Worm (Caenorhabditis elegans): ENCODE data around the gene clec-122.

The clec-122 gene

ce11 chrII:3076915-3077314 lies 28.9 kb upstream of the clec-122 start, which contains the start of gene Y25C1A.8 (continued):
- peak; percentile 84 for TF ChIP-seq dpl-1 (GFP tag; optimal IDR thresholded peaks at IDR 0.05)
- no peak for TF ChIP-seq ceh-82 (tag; optimal IDR thresholded peaks at IDR 0.05)
- no peak for TF ChIP-seq R02D3.7 (tag; optimal IDR thresholded peaks at IDR 0.05)
- TF ChIP-seq zfp-2 (tag; optimal IDR thresholded peaks at IDR 0.05), result peak; percentile 47
- peak; percentile 92 for TF ChIP-seq hlh-30 (tag; optimal IDR thresholded peaks at IDR 0.05; ENCODE audit: insufficient read depth)
- TF ChIP-seq saeg-2 (GFP tag; IDR thresholded peaks at IDR 0.05), result 0 out of 2 replicates have a peak, but pooled peaks have one; percentile 50
- TF ChIP-seq arid-1 (GFP tag; conservative IDR thresholded peaks at IDR 0.05), result peak; percentile 83
- peak; percentile 92 for TF ChIP-seq rbr-2 (tag; optimal IDR thresholded peaks at IDR 0.05)
- TF ChIP-seq mep-1 (tag; optimal IDR thresholded peaks at IDR 0.05), result peak; percentile 95
- TF ChIP-seq ama-1 (optimal IDR thresholded peaks at IDR 0.05), result no peak
- peak in 1 of 2 experiments; percentile 54 for TF ChIP-seq daf-16 (GFP tag; optimal IDR thresholded peaks at IDR 0.05)
- peak; percentile 49 for TF ChIP-seq daf-16 (tag; optimal IDR thresholded peaks at IDR 0.05)
- no peak for TF ChIP-seq nhr-76 (tag; optimal IDR thresholded peaks at IDR 0.05)
- peak; percentile 71 for TF ChIP-seq dmd-9 (GFP tag; IDR thresholded peaks at IDR 0.05)
- peak; percentile 95 for TF ChIP-seq dve-1 (tag; optimal IDR thresholded peaks at IDR 0.05; ENCODE audit: insufficient read depth)
- no peak for TF ChIP-seq D1046.2 (GFP tag; IDR thresholded peaks at IDR 0.05)
- peak; percentile 81 for TF ChIP-seq madf-9 (GFP tag; conservative IDR thresholded peaks at IDR 0.05)
- TF ChIP-seq nhr-42 (GFP tag; IDR thresholded peaks at IDR 0.05), result peak; percentile 75
- no peak for TF ChIP-seq Y75B8A.6 (GFP tag; IDR thresholded peaks at IDR 0.05)
- TF ChIP-seq F44E2.7 (GFP tag; IDR thresholded peaks at IDR 0.05), result peak; percentile 70; the same call in 1 of the 2 replicates
- peak; percentile 63 for TF ChIP-seq nhr-77 (tag; optimal IDR thresholded peaks at IDR 0.05)
- peak in 1 of 2 experiments; percentile 79 for TF ChIP-seq hif-1 (tag; optimal IDR thresholded peaks at IDR 0.05)
- peak; percentile 96 for TF ChIP-seq mes-2 (tag; optimal IDR thresholded peaks at IDR 0.05; ENCODE audit: poor library complexity, severe bottlenecking)
- TF ChIP-seq mxl-3 (GFP tag; optimal IDR thresholded peaks at IDR 0.05), result peak; percentile 63
- TF ChIP-seq ztf-7 (tag; optimal IDR thresholded peaks at IDR 0.05), result peak; percentile 83
- no peak for TF ChIP-seq egl-27 (tag; optimal IDR thresholded peaks at IDR 0.05)
- peak; percentile 86 for TF ChIP-seq ceh-20 (GFP tag; IDR thresholded peaks at IDR 0.05)
- TF ChIP-seq ztf-11 (tag; optimal IDR thresholded peaks at IDR 0.05), result no peak

- TF ChIP-seq Y75B8A.6 (GFP tag; IDR thresholded peaks at IDR 0.05) (0 out of 2 replicates have a peak, but pooled peaks have one; percentile 42), ZK546.5 (tag; optimal IDR thresholded peaks at IDR 0.05) (no peak)
Observed at ce11 chrII:3078496-3078895, 27.4 kb upstream of the clec-122 start, which contains the start of gene copb-1. Gene copb-1, plus strand, starts transcription at chrII:3078796.

DNA sequence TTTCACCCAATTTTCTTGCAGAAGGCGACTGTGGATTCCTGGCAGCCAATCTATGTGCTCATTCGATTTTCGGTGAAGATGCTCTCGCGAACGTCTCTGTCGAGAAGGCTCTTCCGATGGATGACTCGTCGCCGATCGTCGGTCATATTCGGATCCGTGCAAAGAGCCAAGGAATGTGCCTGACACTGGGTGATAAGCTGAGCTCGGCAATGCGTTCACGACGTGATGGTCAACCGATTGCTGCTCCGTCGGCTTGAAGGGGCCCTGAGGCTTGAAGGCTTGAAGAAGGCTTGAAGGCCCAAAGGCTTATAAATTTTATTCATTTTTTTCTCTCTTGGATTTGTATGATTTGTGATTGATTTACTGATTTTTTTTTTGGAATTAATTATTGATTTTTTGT lies 18.7 kb upstream of the clec-122 start:
- TF ChIP-seq daf-19 (GFP tag; conservative IDR thresholded peaks at IDR 0.05) (no peak), set-16 (GFP tag; IDR thresholded peaks at IDR 0.05) (peak; percentile 51), Y75B8A.6 (GFP tag; IDR thresholded peaks at IDR 0.05) (no peak)

ce11 chrII:3091268-3091667 lies 14.6 kb upstream of the clec-122 start, which contains the start of gene srg-21:
Gene srg-21, minus strand, starts transcription at chrII:3091368.
- TF ChIP-seq daf-8 (GFP tag; IDR thresholded peaks at IDR 0.05) (no peak), dmd-8 (GFP tag; IDR thresholded peaks at IDR 0.05) (no peak), jun-1 (tag; optimal IDR thresholded peaks at IDR 0.05) (no peak), ceh-62 (tag; optimal IDR thresholded peaks at IDR 0.05) (no peak), nhr-10 (tag; optimal IDR thresholded peaks at IDR 0.05) (no peak), nhr-111 (GFP tag; optimal IDR thresholded peaks at IDR 0.05) (no peak), daf-19 (GFP tag; conservative IDR thresholded peaks at IDR 0.05) (no peak), dmd-6 (GFP tag; IDR thresholded peaks at IDR 0.05) (no peak), unc-62 (GFP tag; optimal IDR thresholded peaks at IDR 0.05 in 1 of 2) (no peak), unc-62 (tag; optimal IDR thresholded peaks at IDR 0.05) (no peak), nhr-237 (tag; optimal IDR thresholded peaks at IDR 0.05) (no peak), php-3 (GFP tag; IDR thresholded peaks at IDR 0.05) (no peak), egl-27 (tag; optimal IDR thresholded peaks at IDR 0.05) (no peak), Y5F2A.4 (GFP tag; optimal IDR thresholded peaks at IDR 0.05) (no peak), madf-5 (GFP tag; IDR thresholded peaks at IDR 0.05) (no peak), lin-29 (GFP tag; IDR thresholded peaks at IDR 0.05) (no peak)

All from whole organism, L4 larva.